Fruit fly (Drosophila melanogaster): Measurements from ENCODE around the gene CG14355.

Gene CG14355

DNA sequence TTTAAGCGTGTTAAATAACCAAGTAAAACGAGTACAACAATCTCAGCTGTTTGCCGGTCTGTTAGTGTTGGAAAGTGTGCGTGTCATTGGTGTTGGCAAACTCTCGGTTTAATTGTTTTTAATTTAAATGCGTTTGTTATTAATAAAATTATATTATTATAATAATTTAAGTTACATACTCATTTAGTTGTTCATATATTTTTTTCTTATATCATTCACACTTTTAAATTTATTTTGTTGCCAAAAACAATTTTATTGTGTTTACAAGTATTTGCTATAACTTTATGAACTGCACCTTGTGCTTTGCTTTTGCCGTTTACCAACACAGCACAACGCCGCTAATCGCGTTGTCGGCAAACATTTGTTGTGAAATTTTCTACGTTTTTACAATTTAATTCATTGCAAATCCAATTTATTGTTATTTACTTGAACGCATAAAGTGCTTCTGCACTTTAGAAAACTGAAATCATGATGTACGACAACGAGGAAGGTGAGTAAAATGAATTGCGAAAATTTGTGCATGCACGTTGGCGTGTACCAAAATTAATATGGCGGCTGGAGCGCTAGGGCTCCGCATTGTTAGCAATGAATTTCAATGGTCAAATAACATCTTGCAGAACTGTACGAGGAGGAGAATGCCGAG, 26.1 kb downstream of the CG14355 start, which contains the start of the genes 140up and Polr2B (continued):
- TF ChIP-seq bbx (GFP tag; IDR thresholded peaks at IDR 0.05; ENCODE audit: partially characterized antibody) (no peak), CG7987 (GFP tag; optimal IDR thresholded peaks at IDR 0.05) (peak; percentile 73), gcm (GFP tag; optimal IDR thresholded peaks at IDR 0.05) (peak; percentile 89), amos (GFP tag; IDR thresholded peaks at IDR 0.05; ENCODE audit: partially characterized antibody) (0 out of 2 replicates have a peak, but pooled peaks have one; percentile 4), gem (tag; optimal IDR thresholded peaks at IDR 0.05) (peak; percentile 97), Atf6 (GFP tag; IDR thresholded peaks at IDR 0.05) (peak; percentile 91), CG31388 (GFP tag; optimal IDR thresholded peaks at IDR 0.05) (peak; percentile 81), Ets65A (GFP tag) (peak; percentile 94), pzg (GFP tag; optimal IDR thresholded peaks at IDR 0.05) (peak; percentile 43), en (GFP tag; optimal IDR thresholded peaks at IDR 0.05) (peak; percentile 35), gro (GFP tag; optimal IDR thresholded peaks at IDR 0.05) (peak; percentile 70), CG12155 (GFP tag; optimal IDR thresholded peaks at IDR 0.05) (peak; percentile 94), ranshi (GFP tag; IDR thresholded peaks at IDR 0.05) (peak; percentile 95), CG10431 (GFP tag; optimal IDR thresholded peaks at IDR 0.05) (peak; percentile 77), CG14667 (GFP tag; IDR thresholded peaks at IDR 0.05) (peak; percentile 86), pb (GFP tag; optimal IDR thresholded peaks at IDR 0.05) (peak; percentile 42), Trl (optimal IDR thresholded peaks at IDR 0.05) (no peak), Trl (GFP tag; optimal IDR thresholded peaks at IDR 0.05) (peak; percentile 75), CG4424 (GFP tag; optimal IDR thresholded peaks at IDR 0.05) (peak; percentile 94), CG1602 (GFP tag; optimal IDR thresholded peaks at IDR 0.05) (peak; percentile 94), esg (GFP tag; conservative IDR thresholded peaks at IDR 0.05) (peak; percentile 90), H2.0 (GFP tag; IDR thresholded peaks at IDR 0.05) (peak; percentile 87), gsb-n (tag; optimal IDR thresholded peaks at IDR 0.05) (peak; percentile 92), HLH3B (GFP tag; IDR thresholded peaks at IDR 0.05) (peak; percentile 90), sug (tag; optimal IDR thresholded peaks at IDR 0.05) (peak; percentile 93), otp (GFP tag; IDR thresholded peaks at IDR 0.05) (peak; percentile 76; the same call in 2 of the 3 replicates), CG7963 (GFP tag; IDR thresholded peaks at IDR 0.05; ENCODE audit: partially characterized antibody) (no peak), unpg (GFP tag; optimal IDR thresholded peaks at IDR 0.05) (peak; percentile 92), br (optimal IDR thresholded peaks at IDR 0.05) (no peak), sqz (GFP tag; optimal IDR thresholded peaks at IDR 0.05) (peak; percentile 80), CG16863 (GFP tag; optimal IDR thresholded peaks at IDR 0.05) (peak; percentile 60), CG32767 (GFP tag; IDR thresholded peaks at IDR 0.05) (peak; percentile 86), CG2875 (GFP tag; optimal IDR thresholded peaks at IDR 0.05) (peak; percentile 73), CG8089 (GFP tag; optimal IDR thresholded peaks at IDR 0.05) (peak; percentile 68), cad (GFP tag; optimal IDR thresholded peaks at IDR 0.05) (no peak), grn (GFP tag; optimal IDR thresholded peaks at IDR 0.05) (no peak), CG16815 (GFP tag; optimal IDR thresholded peaks at IDR 0.05) (peak; percentile 91), NK7.1 (GFP tag; optimal IDR thresholded peaks at IDR 0.05) (peak; percentile 36), stc (GFP tag; IDR thresholded peaks at IDR 0.05) (peak; percentile 89), CG18262 (tag; optimal IDR thresholded peaks at IDR 0.05) (peak; percentile 92), CG15696 (tag; optimal IDR thresholded peaks at IDR 0.05) (peak; percentile 93), hth (optimal IDR thresholded peaks at IDR 0.05) (no peak), Ravus (GFP tag; IDR thresholded peaks at IDR 0.05) (peak; percentile 80), Opbp (GFP tag; IDR thresholded peaks at IDR 0.05; ENCODE audit: partially characterized antibody) (no peak), slp2 (GFP tag; optimal IDR thresholded peaks at IDR 0.05) (peak; percentile 29), CG3838 (GFP tag; optimal IDR thresholded peaks at IDR 0.05) (peak; percentile 50), nom (GFP tag; optimal IDR thresholded peaks at IDR 0.05) (peak; percentile 73), kni (GFP tag; optimal IDR thresholded peaks at IDR 0.05) (peak; percentile 47), Hmx (GFP tag; optimal IDR thresholded peaks at IDR 0.05) (peak; percentile 26), pho (GFP tag; optimal IDR thresholded peaks at IDR 0.05) (peak; percentile 80), rib (GFP tag; IDR thresholded peaks at IDR 0.05) (peak; percentile 92)

Measured in whole organism, embryonic.